Fruit fly (Drosophila melanogaster): ENCODE measurements around the gene CG31715.

The CG31715 gene

DNA sequence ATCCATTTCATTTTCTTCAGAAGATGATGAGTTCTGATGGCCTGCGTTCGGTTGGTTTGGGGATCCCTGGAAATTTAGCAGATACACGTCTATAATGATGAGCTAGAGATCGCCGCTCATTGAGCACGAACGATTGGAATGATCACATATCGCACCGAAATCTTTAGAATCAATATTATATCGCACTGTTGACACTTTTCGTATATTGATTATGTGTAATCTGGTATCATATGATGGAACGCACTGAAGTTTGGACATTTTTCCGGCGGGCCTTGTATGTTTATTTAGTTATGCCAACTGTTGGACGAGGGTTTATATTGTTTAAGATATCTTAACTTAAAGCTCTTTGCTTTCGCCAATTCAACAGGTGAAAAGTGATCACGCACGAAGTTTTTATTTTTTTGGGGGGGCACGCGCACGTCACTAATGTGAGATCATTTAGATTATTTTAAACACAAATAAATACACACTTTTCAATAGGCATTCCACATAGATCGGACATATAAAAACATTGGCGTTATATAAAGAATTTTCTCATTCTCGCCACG is 20.3 kb upstream of the CG31715 start:
- TF ChIP-seq h (GFP tag; optimal IDR thresholded peaks at IDR 0.05) (peak; percentile 11), woc (GFP tag; optimal IDR thresholded peaks at IDR 0.05) (peak; percentile 10), brk (GFP tag; optimal IDR thresholded peaks at IDR 0.05) (peak; percentile 10), Hr83 (GFP tag; optimal IDR thresholded peaks at IDR 0.05; ENCODE audit: poor library complexity, severe bottlenecking) (no peak), Rel (GFP tag; optimal IDR thresholded peaks at IDR 0.05) (no peak), Rel (tag; optimal IDR thresholded peaks at IDR 0.05) (peak; percentile 69), tai (GFP tag; optimal IDR thresholded peaks at IDR 0.05) (no peak)

DNA sequence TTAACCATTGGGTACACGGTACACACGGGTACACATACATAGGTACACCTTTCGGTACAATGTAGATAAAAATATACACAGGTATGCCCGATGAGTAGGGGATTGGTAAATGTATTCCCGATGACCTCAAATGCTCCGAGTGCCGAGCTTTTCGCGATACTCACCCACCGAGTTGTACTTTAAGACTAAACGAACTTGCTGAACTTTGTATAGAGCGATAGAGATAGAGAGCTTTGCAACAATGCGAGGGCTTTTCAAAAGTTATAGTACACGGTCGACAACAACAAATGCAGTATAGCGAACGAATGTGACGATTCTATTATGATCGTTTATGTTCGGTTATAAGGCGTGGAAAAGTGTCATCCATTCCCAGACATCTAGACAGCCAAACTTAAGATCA is 19.8 kb upstream of the CG31715 start:
- no peak for TF ChIP-seq CG32264 (GFP tag; optimal IDR thresholded peaks at IDR 0.05)
- TF ChIP-seq rgr (GFP tag; optimal IDR thresholded peaks at IDR 0.05), result no peak
- no peak for TF ChIP-seq dsf (GFP tag; optimal IDR thresholded peaks at IDR 0.05; ENCODE audit: borderline replicate concordance)
- TF ChIP-seq Jra (GFP tag; optimal IDR thresholded peaks at IDR 0.05), result no peak
- no peak for TF ChIP-seq usp (GFP tag; optimal IDR thresholded peaks at IDR 0.05)
- peak; percentile 21 for TF ChIP-seq Rel (GFP tag; optimal IDR thresholded peaks at IDR 0.05)
- no peak for TF ChIP-seq Rel (tag; optimal IDR thresholded peaks at IDR 0.05)
- TF ChIP-seq HLH106 (tag; optimal IDR thresholded peaks at IDR 0.05), result no peak

DNA sequence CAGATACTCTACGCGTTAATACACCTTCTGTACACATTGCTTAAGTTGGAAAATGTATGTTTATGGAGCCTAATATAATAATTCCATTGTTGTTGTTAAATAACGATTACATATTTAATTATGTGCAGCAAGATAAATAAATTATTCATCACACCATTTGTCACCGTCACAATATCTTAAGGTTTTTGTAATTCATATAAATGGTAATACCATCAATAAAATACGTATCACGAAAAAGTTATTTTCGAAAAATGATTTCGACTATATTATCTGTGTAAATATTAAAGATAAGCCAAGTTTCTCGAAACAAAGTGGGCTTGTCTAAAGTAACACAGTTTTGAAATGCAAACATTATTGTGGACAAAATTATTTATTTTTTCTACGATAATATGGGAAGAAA is 19.2 kb upstream of the CG31715 start, which contains the start of gene CG4995:
Gene CG4995 (plus strand): TSS at position 301 of the 400 bp plus-strand sequence.
- TF ChIP-seq dsf (GFP tag; optimal IDR thresholded peaks at IDR 0.05; ENCODE audit: borderline replicate concordance) (no peak), foxo (GFP tag; optimal IDR thresholded peaks at IDR 0.05) (no peak), OdsH (GFP tag; optimal IDR thresholded peaks at IDR 0.05) (no peak), HLH106 (tag; optimal IDR thresholded peaks at IDR 0.05) (no peak), h (GFP tag; optimal IDR thresholded peaks at IDR 0.05) (no peak), pan (optimal IDR thresholded peaks at IDR 0.05) (no peak), rgr (GFP tag; optimal IDR thresholded peaks at IDR 0.05) (no peak), br (GFP tag; optimal IDR thresholded peaks at IDR 0.05) (no peak), usp (GFP tag; optimal IDR thresholded peaks at IDR 0.05) (no peak), fru (GFP tag; optimal IDR thresholded peaks at IDR 0.05) (no peak), Hr78 (GFP tag; optimal IDR thresholded peaks at IDR 0.05) (no peak), Myc (optimal IDR thresholded peaks at IDR 0.05) (no peak), Rel (GFP tag; optimal IDR thresholded peaks at IDR 0.05) (no peak), Rel (tag; optimal IDR thresholded peaks at IDR 0.05) (no peak), Sp1 (GFP tag; optimal IDR thresholded peaks at IDR 0.05) (no peak), sv (GFP tag; optimal IDR thresholded peaks at IDR 0.05) (no peak), N (GFP tag; optimal IDR thresholded peaks at IDR 0.05) (no peak)

DNA sequence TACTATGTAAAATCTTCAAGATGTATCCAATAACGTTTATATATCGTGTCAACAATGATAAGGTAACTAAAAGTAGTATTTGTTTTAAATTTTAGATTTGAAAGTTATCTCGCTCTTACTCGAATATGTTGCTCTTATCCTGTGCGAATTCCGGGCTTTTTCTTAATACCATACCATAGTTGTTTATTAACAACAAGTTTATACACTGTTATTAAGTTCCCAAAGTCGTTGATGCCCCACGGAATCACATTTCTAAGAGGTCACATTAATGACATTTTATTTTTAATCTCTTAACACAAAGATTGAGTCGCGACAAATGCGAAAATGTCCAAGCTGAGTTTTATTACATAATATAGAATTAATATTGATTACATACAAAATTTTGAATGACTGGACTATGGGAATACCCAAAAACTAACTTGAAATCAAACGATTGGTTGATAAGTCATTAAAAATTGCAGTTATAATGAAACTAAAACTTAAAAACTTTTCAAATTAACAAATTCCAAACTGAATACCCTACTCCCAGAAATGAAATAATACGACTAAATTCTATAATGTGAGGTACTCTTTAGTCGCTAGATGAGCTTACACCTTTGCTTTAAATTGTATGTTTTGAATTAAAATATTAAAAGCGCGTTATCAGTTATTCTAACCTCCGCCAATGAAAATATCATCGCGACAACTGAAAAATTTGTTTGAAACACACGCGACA is 18.5 kb upstream of the CG31715 start, which contains the start of gene CG5381:
Gene CG5381 (minus strand): TSS at position 330 of the 715 bp plus-strand sequence.
- no peak for TF ChIP-seq usp (GFP tag; optimal IDR thresholded peaks at IDR 0.05)
- TF ChIP-seq Abd-B (GFP tag; optimal IDR thresholded peaks at IDR 0.05), result no peak
- TF ChIP-seq Rel (GFP tag; optimal IDR thresholded peaks at IDR 0.05), result no peak
- peak; percentile 77 for TF ChIP-seq Rel (tag; optimal IDR thresholded peaks at IDR 0.05)
- no peak for TF ChIP-seq GATAd (GFP tag; optimal IDR thresholded peaks at IDR 0.05)
- TF ChIP-seq Hnf4 (GFP tag; optimal IDR thresholded peaks at IDR 0.05), result no peak
- no peak for TF ChIP-seq jim (GFP tag; optimal IDR thresholded peaks at IDR 0.05)
- TF ChIP-seq psq (GFP tag; optimal IDR thresholded peaks at IDR 0.05), result no peak
- TF ChIP-seq h (GFP tag; optimal IDR thresholded peaks at IDR 0.05), result no peak

DNA sequence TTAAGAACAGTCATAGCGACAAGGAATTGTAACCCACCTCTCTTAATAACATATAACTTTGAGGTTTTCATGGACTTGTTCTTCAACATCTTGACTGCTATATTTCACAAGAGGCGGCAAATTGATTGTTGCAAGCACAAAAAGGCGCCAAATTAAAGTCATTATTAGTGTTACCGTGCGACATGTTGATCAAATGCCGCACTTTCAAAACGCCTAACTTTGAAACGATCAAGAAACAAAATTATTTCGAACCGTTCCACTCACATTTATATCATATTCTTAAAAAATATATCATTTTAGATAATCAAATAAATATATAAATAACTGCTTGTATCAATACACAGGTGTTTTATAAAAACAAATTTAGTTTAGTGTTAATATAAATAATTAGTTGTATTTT is 13.6 kb upstream of the CG31715 start, which contains the start of gene RnrL:
Gene RnrL (minus strand): TSS at position 154 of the 400 bp plus-strand sequence.
- TF ChIP-seq GATAd (GFP tag; optimal IDR thresholded peaks at IDR 0.05), result no peak
- no peak for TF ChIP-seq Hr78 (GFP tag; optimal IDR thresholded peaks at IDR 0.05)
- TF ChIP-seq CG32264 (GFP tag; optimal IDR thresholded peaks at IDR 0.05), result no peak
- TF ChIP-seq sv (GFP tag; optimal IDR thresholded peaks at IDR 0.05), result no peak
- no peak for TF ChIP-seq Mio (GFP tag; optimal IDR thresholded peaks at IDR 0.05)
- no peak for TF ChIP-seq Abd-B (GFP tag; optimal IDR thresholded peaks at IDR 0.05)
- no peak for TF ChIP-seq foxo (GFP tag; optimal IDR thresholded peaks at IDR 0.05)
- no peak for TF ChIP-seq rgr (GFP tag; optimal IDR thresholded peaks at IDR 0.05)
- no peak for TF ChIP-seq Dfd (GFP tag; optimal IDR thresholded peaks at IDR 0.05)
- no peak for TF ChIP-seq woc (GFP tag; optimal IDR thresholded peaks at IDR 0.05)
- TF ChIP-seq dl (GFP tag; optimal IDR thresholded peaks at IDR 0.05; ENCODE audit: insufficient read depth in 1 of 2, partially characterized antibody in 2 of 2), result no peak
- no peak for TF ChIP-seq N (GFP tag; optimal IDR thresholded peaks at IDR 0.05)
- TF ChIP-seq OdsH (GFP tag; optimal IDR thresholded peaks at IDR 0.05), result no peak
- TF ChIP-seq tai (GFP tag; optimal IDR thresholded peaks at IDR 0.05), result no peak
- TF ChIP-seq Rel (GFP tag; optimal IDR thresholded peaks at IDR 0.05), result no peak
- no peak for TF ChIP-seq Rel (tag; optimal IDR thresholded peaks at IDR 0.05)
- no peak for TF ChIP-seq fru (GFP tag; optimal IDR thresholded peaks at IDR 0.05)
- TF ChIP-seq Hnf4 (GFP tag; optimal IDR thresholded peaks at IDR 0.05), result no peak
- no peak for TF ChIP-seq dmrt93B (GFP tag; optimal IDR thresholded peaks at IDR 0.05)
- TF ChIP-seq Jra (GFP tag; optimal IDR thresholded peaks at IDR 0.05), result no peak
- no peak for TF ChIP-seq brk (GFP tag; optimal IDR thresholded peaks at IDR 0.05)

All from whole organism, wandering third instar larva.